Worm (Caenorhabditis elegans) whole organism, L3 larva: ENCODE results near the gene ndua-7.

Experiments used
- aly-2 ChIP-seq: fragments of 150-350 bp; optimal IDR thresholded peaks from 2 replicates; lab custom pipeline; 2014; ENCODE audit warnings: missing biosample characterization, missing genetic modification characterization
- ama-1 ChIP-seq: fragments of 150-350 bp; optimal IDR thresholded peaks from 2 replicates; lab custom pipeline; 2018
- ceh-16 ChIP-seq: sonication (generic microtip); optimal IDR thresholded peaks from 2 replicates; lab custom pipeline; 2017; ENCODE audit warnings: missing biosample characterization, missing genetic modification characterization
- ceh-28 ChIP-seq: fragments of 150-350 bp; optimal IDR thresholded peaks from 2 replicates; lab custom pipeline; 2014; ENCODE audit warnings: missing biosample characterization, missing genetic modification reagents, missing genetic modification characterization
- ceh-82 ChIP-seq: fragments of 150-350 bp; optimal IDR thresholded peaks from 2 replicates; lab custom pipeline; 2014; ENCODE audit warnings: missing biosample characterization, missing genetic modification characterization
- egl-5 ChIP-seq: fragments of 150-350 bp; optimal IDR thresholded peaks from 2 replicates; lab custom pipeline; 2017; ENCODE audit warnings: missing biosample characterization, missing genetic modification reagents, missing genetic modification characterization, inconsistent platforms
- elt-2 ChIP-seq: sonication (generic microtip); optimal IDR thresholded peaks from 2 replicates; lab custom pipeline; 2016; ENCODE audit warnings: missing genetic modification reagents, mild to moderate bottlenecking, missing genetic modification characterization, missing compliant biosample characterization
- fkh-2 ChIP-seq: fragments of 150-350 bp; optimal IDR thresholded peaks from 2 replicates; lab custom pipeline; 2014; ENCODE audit warnings: missing biosample characterization, missing genetic modification reagents, missing genetic modification characterization
- fos-1 ChIP-seq: fragments of 150-350 bp; optimal IDR thresholded peaks from 2 replicates; lab custom pipeline; 2014; ENCODE audit warnings: missing biosample characterization, missing genetic modification characterization
- hmg-11 ChIP-seq: sonication (generic microtip); optimal IDR thresholded peaks from 2 replicates; lab custom pipeline; 2016; ENCODE audit warnings: missing genetic modification characterization, missing compliant biosample characterization
- lin-15B ChIP-seq: fragments of 150-350 bp; optimal IDR thresholded peaks from 2 replicates; lab custom pipeline; 2014; ENCODE audit warnings: missing biosample characterization, missing genetic modification characterization
- lin-39 ChIP-seq: fragments of 150-350 bp; optimal IDR thresholded peaks from 2 replicates; lab custom pipeline; 2018; ENCODE audit warnings: missing biosample characterization, missing genetic modification reagents, missing genetic modification characterization
- lsy-12 ChIP-seq: sonication (generic microtip); optimal IDR thresholded peaks from 2 replicates; lab custom pipeline; 2016; ENCODE audit warnings: mild to moderate bottlenecking, missing genetic modification characterization, missing compliant biosample characterization
- mml-1 ChIP-seq: fragments of 150-350 bp; sonication (generic microtip); optimal IDR thresholded peaks from 3 replicates; lab custom pipeline; 2014; ENCODE audit warnings: missing biosample characterization, missing genetic modification characterization
- nfya-1 ChIP-seq: sonication (generic microtip); optimal IDR thresholded peaks from 2 replicates; lab custom pipeline; 2017; ENCODE audit warnings: missing genetic modification characterization, mild to moderate bottlenecking, missing compliant biosample characterization, antibody characterized with exemption, moderate library complexity; ENCODE audit not compliant: insufficient read depth
- nhr-23 ChIP-seq: fragments of 150-350 bp; optimal IDR thresholded peaks from 2 replicates; lab custom pipeline; 2014; ENCODE audit warnings: missing biosample characterization, missing genetic modification reagents, missing genetic modification characterization
- nhr-25 ChIP-seq: sonication (generic microtip); optimal IDR thresholded peaks from 2 replicates; lab custom pipeline; 2017; ENCODE audit warnings: missing biosample characterization, missing genetic modification characterization
- nhr-43 ChIP-seq: sonication (generic microtip); optimal IDR thresholded peaks from 2 replicates; lab custom pipeline; 2016; ENCODE audit warnings: mild to moderate bottlenecking, missing genetic modification characterization, missing compliant biosample characterization; ENCODE audit not compliant: poor library complexity, severe bottlenecking
- nhr-76 ChIP-seq: fragments of 150-350 bp; sonication (generic microtip); optimal IDR thresholded peaks from 5 replicates; lab custom pipeline; 2014; ENCODE audit warnings: missing biosample characterization, missing genetic modification characterization
- nhr-77 ChIP-seq: fragments of 150-350 bp; optimal IDR thresholded peaks from 2 replicates; lab custom pipeline; 2014; ENCODE audit warnings: missing biosample characterization, missing genetic modification characterization
- pha-4 ChIP-seq: fragments of 150-350 bp; optimal IDR thresholded peaks from 2 replicates; lab custom pipeline; 2014; ENCODE audit warnings: missing biosample characterization, missing genetic modification reagents, missing genetic modification characterization
- pqm-1 ChIP-seq: fragments of 150-350 bp; optimal IDR thresholded peaks from 2 replicates; lab custom pipeline; 2017; ENCODE audit warnings: missing biosample characterization, missing genetic modification characterization, inconsistent platforms
- sea-2 ChIP-seq: fragments of 150-350 bp; sonication (generic microtip); optimal IDR thresholded peaks from 4 replicates; lab custom pipeline; 2014; ENCODE audit warnings: missing biosample characterization, missing genetic modification reagents, missing genetic modification characterization
- skn-1 ChIP-seq: fragments of 150-350 bp; optimal IDR thresholded peaks from 2 replicates; lab custom pipeline; 2014; ENCODE audit warnings: missing biosample characterization, missing genetic modification characterization
- snpc-4 ChIP-seq: fragments of 150-350 bp; optimal IDR thresholded peaks from 2 replicates; lab custom pipeline; 2014; ENCODE audit warnings: missing biosample characterization, missing genetic modification characterization
- ztf-11 ChIP-seq: fragments of 150-350 bp; optimal IDR thresholded peaks from 2 replicates; lab custom pipeline; 2014; ENCODE audit warnings: missing biosample characterization, missing genetic modification characterization
- ztf-4 ChIP-seq: fragments of 150-350 bp; optimal IDR thresholded peaks from 2 replicates; lab custom pipeline; 2014; ENCODE audit warnings: missing biosample characterization, missing genetic modification characterization

Gene ndua-7

ce11 chrII:13500582-13500981 is 6.2 kb upstream of the ndua-7 start:
- peak; percentile 22 for TF ChIP-seq egl-5 (tag; lab: Kevin White, UChicago)
- peak; percentile 66 for TF ChIP-seq lin-39
- TF ChIP-seq ztf-11, result no peak
- TF ChIP-seq nhr-25, result no peak

ce11 chrII:13495718-13496117 is 1.3 kb upstream of the ndua-7 start, which contains the start of gene drr-1:
Gene drr-1 (minus strand): TSS chrII:13495900.
- no peak for TF ChIP-seq nhr-43 (tag; lab: Kevin White, UChicago)
- TF ChIP-seq ceh-28 (tag; lab: Kevin White, UChicago), result peak; percentile 46
- TF ChIP-seq pha-4 (tag; lab: Kevin White, UChicago), result peak; percentile 35
- TF ChIP-seq elt-2 (tag; lab: Kevin White, UChicago), result peak; percentile 72

DNA sequence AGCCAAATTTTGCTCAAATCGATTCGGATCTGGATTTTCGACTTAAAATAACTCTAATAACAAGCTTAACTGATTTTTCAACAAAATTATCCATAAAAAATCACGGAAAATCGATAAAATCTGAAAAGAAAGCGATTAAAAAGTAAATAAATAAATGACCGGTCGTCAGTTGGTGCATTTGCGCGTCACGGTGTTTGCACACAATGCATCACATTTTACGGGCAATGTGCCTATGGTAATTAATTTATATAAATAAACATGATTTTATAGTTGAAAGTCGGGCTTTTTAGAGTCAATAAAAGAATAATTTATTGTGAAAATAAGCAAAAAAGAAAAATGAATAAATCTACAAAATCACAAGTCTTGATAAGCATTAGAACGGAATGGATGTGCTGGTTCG is 362 bp upstream of the ndua-7 start:
- TF ChIP-seq snpc-4 (tag; lab: Kevin White, UChicago), result peak; percentile 42
- TF ChIP-seq hmg-11 (tag; lab: Kevin White, UChicago), result peak; percentile 54
- no peak for TF ChIP-seq nhr-43 (tag; lab: Kevin White, UChicago)
- TF ChIP-seq nhr-25, result no peak
- peak; percentile 39 for TF ChIP-seq lin-15B (tag; lab: Kevin White, UChicago)
- TF ChIP-seq elt-2 (tag; lab: Kevin White, UChicago), result peak; percentile 31
- TF ChIP-seq nfya-1, result peak; percentile 12
- peak; percentile 8 for TF ChIP-seq pqm-1 (tag; lab: Kevin White, UChicago)
- peak; percentile 89 for TF ChIP-seq pha-4 (tag; lab: Kevin White, UChicago)
- no peak for TF ChIP-seq egl-5 (tag; lab: Kevin White, UChicago)
- TF ChIP-seq ceh-16 (tag; lab: Kevin White, UChicago), result no peak
- TF ChIP-seq ama-1 (lab: Kevin White, UChicago), result peak; percentile 24

- TF ChIP-seq ceh-82, result no peak
- no peak for TF ChIP-seq mml-1 (tag; lab: Kevin White, UChicago)
- TF ChIP-seq ceh-28 (tag; lab: Kevin White, UChicago), result no peak
- no peak for TF ChIP-seq lin-15B (tag; lab: Kevin White, UChicago)
- no peak for TF ChIP-seq ama-1 (lab: Kevin White, UChicago)
- no peak for TF ChIP-seq aly-2
- no peak for TF ChIP-seq ztf-4 (tag; lab: Kevin White, UChicago)
- TF ChIP-seq nhr-77 (tag; lab: Kevin White, UChicago), result no peak
- TF ChIP-seq egl-5 (tag; lab: Kevin White, UChicago), result no peak
These were observed 1.5 kb downstream of the ndua-7 start, which contains the start of gene F45H10.2 for ce11 chrII:13492948-13493347. Gene F45H10.2 (minus strand): TSS chrII:13493048.

ce11 chrII:13491254-13491889 is 3.0 kb downstream of the ndua-7 start, which contains the start of gene alh-7:
Gene alh-7 (minus strand): TSS chrII:13491786.
- TF ChIP-seq ama-1 (lab: Kevin White, UChicago), result peak; percentile 22
- no peak for TF ChIP-seq mml-1 (tag; lab: Kevin White, UChicago)
- no peak for TF ChIP-seq egl-5 (tag; lab: Kevin White, UChicago)
- no peak for TF ChIP-seq nhr-23 (tag; lab: Kevin White, UChicago)
- TF ChIP-seq ceh-82, result no peak
- TF ChIP-seq, all 47 proteins: peak for 1

ce11 chrII:13489896-13490295 is 4.5 kb downstream of the ndua-7 start:
- TF ChIP-seq aly-2 (no peak), fkh-2 (tag; lab: Kevin White, UChicago) (no peak), mml-1 (tag; lab: Kevin White, UChicago) (no peak), elt-2 (tag; lab: Kevin White, UChicago) (no peak), ceh-28 (tag; lab: Kevin White, UChicago) (no peak), fos-1 (tag; lab: Kevin White, UChicago) (no peak), skn-1 (tag; lab: Kevin White, UChicago) (no peak), nhr-76 (tag; lab: Kevin White, UChicago) (no peak), lsy-12 (tag; lab: Kevin White, UChicago) (no peak), sea-2 (GFP tag; lab: Kevin White, UChicago) (no peak)

DNA sequence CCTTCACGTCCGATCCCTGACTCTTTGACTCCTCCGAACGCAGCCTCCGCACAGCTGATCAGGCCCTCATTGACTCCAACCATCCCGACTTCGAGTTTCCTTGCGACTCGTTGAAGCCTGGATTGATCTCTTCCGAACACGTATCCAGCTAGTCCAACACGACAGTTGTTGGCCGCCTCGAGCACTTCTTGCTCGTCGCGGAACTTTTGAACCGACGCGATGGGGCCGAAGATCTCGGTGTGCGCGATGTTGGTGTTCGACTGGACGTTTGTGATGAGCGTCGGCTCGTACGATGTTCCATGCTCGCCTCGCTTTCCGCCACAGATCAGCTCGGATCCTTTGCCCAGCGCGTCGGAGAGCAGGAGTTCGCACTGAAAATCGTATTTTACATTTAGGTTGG is 6.8 kb downstream of the ndua-7 start:
- TF ChIP-seq hmg-11 (tag; lab: Kevin White, UChicago) (no peak), elt-2 (tag; lab: Kevin White, UChicago) (no peak)
